Worm (Caenorhabditis elegans): ENCODE data around the gene acc-3.

The acc-3 gene

DNA sequence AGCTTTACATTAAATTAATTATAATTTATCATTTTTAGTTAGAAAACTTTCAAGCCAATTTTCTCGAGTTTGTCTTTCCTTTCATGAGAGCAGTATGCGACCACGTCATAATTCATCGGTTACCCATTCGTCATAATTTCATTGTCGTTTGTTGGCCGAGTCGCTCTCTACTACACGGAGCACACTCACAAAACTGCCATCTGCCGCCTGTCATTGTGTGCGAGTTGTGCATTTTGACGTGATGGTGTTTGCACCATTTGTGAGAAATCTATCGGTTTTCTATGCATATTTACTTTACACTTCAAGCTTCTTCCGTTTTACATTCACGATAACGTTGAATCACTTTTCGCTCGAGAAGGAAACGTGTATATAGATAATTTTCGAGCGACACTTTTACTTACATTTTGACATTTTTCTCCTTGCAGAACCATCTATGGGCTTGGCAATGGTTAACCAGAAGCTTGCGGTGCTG is 20.5 kb downstream of the acc-3 start, which contains the start of gene dhhc-10 (continued):
- peak; percentile 53 for TF ChIP-seq nhr-47 (tag; optimal IDR thresholded peaks at IDR 0.05)
- TF ChIP-seq nhr-71 (tag; optimal IDR thresholded peaks at IDR 0.05) = peak; percentile 68
- peak; percentile 31 for TF ChIP-seq ceh-8 (GFP tag; optimal IDR thresholded peaks at IDR 0.05)
- TF ChIP-seq ztf-4 (tag; optimal IDR thresholded peaks at IDR 0.05) = no peak
- no peak for TF ChIP-seq zip-4 (GFP tag; optimal IDR thresholded peaks at IDR 0.05)
- TF ChIP-seq rnt-1 (tag; optimal IDR thresholded peaks at IDR 0.05) = peak; percentile 77
- no peak for TF ChIP-seq pag-3 (tag; optimal IDR thresholded peaks at IDR 0.05; ENCODE audit: borderline replicate concordance, insufficient read depth)
- TF ChIP-seq swsn-7 (tag; optimal IDR thresholded peaks at IDR 0.05) = peak; percentile 61
- no peak for TF ChIP-seq aha-1 (tag; optimal IDR thresholded peaks at IDR 0.05)
- TF ChIP-seq nhr-19 (GFP tag; conservative IDR thresholded peaks at IDR 0.05) = 0 out of 2 replicates have a peak, but pooled peaks have one; percentile 20
- peak; percentile 50 to 73 for TF ChIP-seq lsy-2 (tag; optimal IDR thresholded peaks at IDR 0.05)
- peak; percentile 72 for TF ChIP-seq xbp-1 (tag; optimal IDR thresholded peaks at IDR 0.05)
- TF ChIP-seq elt-3 (tag; optimal IDR thresholded peaks at IDR 0.05) = no peak
- no peak for TF ChIP-seq egl-27 (tag; optimal IDR thresholded peaks at IDR 0.05)
- TF ChIP-seq unc-86 (tag; optimal IDR thresholded peaks at IDR 0.05) = peak; percentile 44
- TF ChIP-seq efl-3 (GFP tag; optimal IDR thresholded peaks at IDR 0.05) = no peak
- TF ChIP-seq ceh-82 (tag; optimal IDR thresholded peaks at IDR 0.05) = peak in 1 of 3 experiments; percentile 40
- peak; percentile 7 for TF ChIP-seq nhr-77 (tag; optimal IDR thresholded peaks at IDR 0.05)
- no peak for TF ChIP-seq C04F5.9 (tag; optimal IDR thresholded peaks at IDR 0.05)
- peak; percentile 22 for TF ChIP-seq dsc-1 (tag; optimal IDR thresholded peaks at IDR 0.05)
- peak; percentile 91 for TF ChIP-seq elt-2 (tag; optimal IDR thresholded peaks at IDR 0.05)
- peak; percentile 65 for TF ChIP-seq mep-1 (tag; optimal IDR thresholded peaks at IDR 0.05)
- TF ChIP-seq sup-37 (GFP tag; optimal IDR thresholded peaks at IDR 0.05) = no peak
- TF ChIP-seq nhr-237 (tag; optimal IDR thresholded peaks at IDR 0.05) = no peak
- peak; percentile 52 for TF ChIP-seq tbx-2 (tag; optimal IDR thresholded peaks at IDR 0.05)
- peak; percentile 34 for TF ChIP-seq C16A3.4 (tag; optimal IDR thresholded peaks at IDR 0.05)
- TF ChIP-seq unc-98 (GFP tag; IDR thresholded peaks at IDR 0.05) = no peak
- no peak for TF ChIP-seq nhr-11 (tag; optimal IDR thresholded peaks at IDR 0.05)
- peak; percentile 53 for TF ChIP-seq snu-23 (GFP tag; optimal IDR thresholded peaks at IDR 0.05)
- no peak for TF ChIP-seq grh-1 (GFP tag; IDR thresholded peaks at IDR 0.05)

DNA sequence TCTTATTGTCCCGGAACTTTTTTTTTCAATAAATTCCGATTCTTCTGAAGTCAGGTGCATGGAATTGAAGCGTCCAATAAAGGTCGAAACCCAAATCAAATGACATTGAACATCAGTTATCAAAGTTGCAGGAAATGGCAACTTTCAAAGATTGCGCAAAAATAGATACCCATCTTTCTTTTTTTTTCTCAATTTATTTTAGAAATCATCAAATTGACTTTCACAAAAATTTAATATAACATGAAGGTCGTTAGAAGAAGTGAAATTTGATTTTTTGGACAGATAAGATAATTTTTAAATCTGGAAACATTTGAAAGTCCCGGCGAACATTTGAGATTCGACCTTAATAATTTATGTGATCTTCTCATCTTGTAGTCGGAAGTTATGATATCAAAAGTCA is 21.6 kb downstream of the acc-3 start:
- peak; percentile 34 for TF ChIP-seq nhr-20 (tag; optimal IDR thresholded peaks at IDR 0.05)
- peak; percentile 33 for TF ChIP-seq nhr-71 (tag; optimal IDR thresholded peaks at IDR 0.05)
- TF ChIP-seq lin-14 (GFP tag; optimal IDR thresholded peaks at IDR 0.05) = peak; percentile 56
- no peak for TF ChIP-seq ceh-90 (tag; optimal IDR thresholded peaks at IDR 0.05)
- peak in 1 of 6 experiments; percentile 23 for TF ChIP-seq elt-3 (tag; optimal IDR thresholded peaks at IDR 0.05)

DNA sequence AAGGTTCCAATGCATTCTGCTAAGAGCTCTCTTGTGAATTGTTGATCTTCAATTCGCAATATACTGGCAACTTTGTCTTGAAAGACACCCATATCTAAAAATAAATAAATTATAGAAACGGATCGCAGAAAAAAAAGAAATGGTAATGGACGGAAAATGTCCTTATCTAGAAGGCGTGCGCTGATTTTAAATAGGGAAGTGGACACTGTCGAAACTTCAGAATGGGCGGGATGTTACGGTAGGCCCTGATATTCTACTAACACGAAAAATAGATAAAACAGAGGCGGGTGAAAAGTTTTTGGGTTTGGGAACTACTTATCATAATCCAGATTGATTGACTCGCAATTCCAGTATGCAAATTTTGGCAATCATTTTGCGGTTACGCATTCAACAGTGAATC is 22.4 kb downstream of the acc-3 start, which contains the start of gene aqp-8:
Gene aqp-8, minus strand, starts transcription at position 101 of the 400 bp plus-strand sequence.
- TF ChIP-seq C34B4.2 (tag; optimal IDR thresholded peaks at IDR 0.05) = no peak
- no peak for TF ChIP-seq Y116A8C.19 (tag; optimal IDR thresholded peaks at IDR 0.05; ENCODE audit: borderline replicate concordance)
- TF ChIP-seq sptf-1 (tag; optimal IDR thresholded peaks at IDR 0.05) = no peak

DNA sequence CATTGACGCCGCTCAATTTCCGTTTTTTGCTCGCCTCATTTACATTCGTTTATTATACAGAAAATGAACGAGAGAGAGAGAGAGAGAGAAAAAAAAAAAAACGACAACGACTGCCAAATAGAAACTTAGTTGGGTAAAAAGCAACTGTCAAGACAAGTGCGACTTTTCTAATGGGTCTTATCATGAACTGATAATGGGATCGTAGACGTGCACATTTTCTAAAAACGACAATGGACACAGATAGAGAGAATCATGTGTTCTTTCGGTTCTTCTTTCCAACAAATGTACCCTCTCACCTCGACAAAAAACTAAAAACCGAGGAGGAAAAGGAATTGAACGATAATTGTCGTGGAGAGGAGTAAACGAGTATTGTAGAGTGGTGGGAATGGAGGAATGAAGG is 27.2 kb downstream of the acc-3 start:
- no peak for TF ChIP-seq elt-3 (tag; optimal IDR thresholded peaks at IDR 0.05)
- TF ChIP-seq sptf-1 (tag; optimal IDR thresholded peaks at IDR 0.05) = no peak
- no peak for TF ChIP-seq efl-1 (optimal IDR thresholded peaks at IDR 0.05)
- no peak for TF ChIP-seq efl-1 (GFP tag; optimal IDR thresholded peaks at IDR 0.05 in 1 of 2)
- no peak for TF ChIP-seq ceh-82 (tag; optimal IDR thresholded peaks at IDR 0.05)
- TF ChIP-seq lin-39 (tag; optimal IDR thresholded peaks at IDR 0.05) = no peak
- no peak for TF ChIP-seq nhr-11 (tag; optimal IDR thresholded peaks at IDR 0.05)
- no peak for TF ChIP-seq nhr-77 (tag; optimal IDR thresholded peaks at IDR 0.05)
- TF ChIP-seq nhr-20 (tag; optimal IDR thresholded peaks at IDR 0.05) = no peak
- peak; percentile 75 for TF ChIP-seq elt-2 (tag; optimal IDR thresholded peaks at IDR 0.05)
- peak; percentile 15 for TF ChIP-seq pqm-1 (tag; optimal IDR thresholded peaks at IDR 0.05)
- no peak for TF ChIP-seq lin-14 (GFP tag; optimal IDR thresholded peaks at IDR 0.05)
- no peak for TF ChIP-seq C16A3.4 (tag; optimal IDR thresholded peaks at IDR 0.05)
- TF ChIP-seq fos-1 (tag; optimal IDR thresholded peaks at IDR 0.05) = no peak
- TF ChIP-seq blmp-1 (tag; optimal IDR thresholded peaks at IDR 0.05) = no peak
- TF ChIP-seq mab-9 (GFP tag; IDR thresholded peaks at IDR 0.05) = no peak
- TF ChIP-seq grh-1 (GFP tag; IDR thresholded peaks at IDR 0.05) = no peak
- TF ChIP-seq ces-1 (GFP tag; optimal IDR thresholded peaks at IDR 0.05) = no peak
- no peak for TF ChIP-seq C34B4.2 (tag; optimal IDR thresholded peaks at IDR 0.05)
- no peak for TF ChIP-seq ceh-90 (tag; optimal IDR thresholded peaks at IDR 0.05)
- no peak for TF ChIP-seq nhr-19 (GFP tag; conservative IDR thresholded peaks at IDR 0.05)
- peak in 1 of 2 experiments; percentile 33 for TF ChIP-seq lin-35 (GFP tag; optimal IDR thresholded peaks at IDR 0.05)
- no peak for TF ChIP-seq efl-3 (GFP tag; optimal IDR thresholded peaks at IDR 0.05)
- TF ChIP-seq nhr-76 (tag; optimal IDR thresholded peaks at IDR 0.05) = no peak

Data from whole organism, L1 larva.